Fruit fly (Drosophila melanogaster): ENCODE results near the gene CG13293.
A peak's percentile ranks its signal among the peaks of the same experiment; 100 is the strongest.

Gene CG13293

DNA sequence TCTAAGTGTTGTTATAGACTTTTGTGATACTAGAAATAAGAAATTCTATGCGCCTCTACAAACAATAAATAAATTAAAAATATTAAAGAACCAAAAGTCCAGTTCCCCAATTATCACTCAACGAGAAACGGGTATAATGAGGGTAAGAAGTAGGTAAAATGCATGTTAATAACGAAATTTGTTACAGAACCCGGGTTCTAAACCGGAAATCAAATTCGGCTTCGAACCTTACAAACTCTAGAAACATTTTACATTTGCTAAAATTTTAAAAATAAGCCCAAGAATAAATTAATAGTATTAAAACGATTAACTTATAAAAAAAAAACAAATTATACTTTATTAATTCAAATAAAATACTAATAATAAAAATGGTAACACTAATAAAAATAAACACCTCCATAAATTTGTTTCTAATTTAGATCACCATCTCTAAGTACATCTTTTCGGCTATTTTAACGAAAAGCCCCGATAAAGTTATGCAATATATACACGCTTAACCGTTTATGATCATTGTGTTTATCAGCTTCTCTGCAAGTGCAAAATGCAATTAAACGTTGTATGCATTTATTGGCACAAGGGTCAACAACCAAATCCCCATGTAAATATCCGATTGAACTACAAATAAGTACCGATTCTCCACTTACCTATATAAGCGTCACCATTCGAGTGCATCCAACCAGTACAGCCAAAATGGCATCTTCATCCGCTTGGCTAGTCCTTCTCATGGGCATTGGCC is 11.1 kb upstream of the CG13293 start, which contains the start of gene CG6602 (continued):
- TF ChIP-seq CG15479 (GFP tag; optimal IDR thresholded peaks at IDR 0.05) = no peak
- peak; percentile 60 for TF ChIP-seq Camta (GFP tag; optimal IDR thresholded peaks at IDR 0.05)
- TF ChIP-seq crp (GFP tag; optimal IDR thresholded peaks at IDR 0.05) = peak in 1 of 2 experiments; percentile 13
- peak; percentile 69 for TF ChIP-seq ATbp (GFP tag; optimal IDR thresholded peaks at IDR 0.05)
- peak; percentile 42; the same call in 1 of the 2 replicates for TF ChIP-seq toy (GFP tag; IDR thresholded peaks at IDR 0.05)
- peak; percentile 80 for TF ChIP-seq sob (GFP tag; IDR thresholded peaks at IDR 0.05)
- no peak for TF ChIP-seq ERR (GFP tag; optimal IDR thresholded peaks at IDR 0.05)
- TF ChIP-seq CG4424 (GFP tag; optimal IDR thresholded peaks at IDR 0.05) = peak; percentile 84
- peak; percentile 45 for TF ChIP-seq CG18011 (GFP tag; optimal IDR thresholded peaks at IDR 0.05)
- TF ChIP-seq CG17186 (GFP tag; optimal IDR thresholded peaks at IDR 0.05) = no peak
- peak; percentile 91 for TF ChIP-seq CG7987 (GFP tag; optimal IDR thresholded peaks at IDR 0.05)
- TF ChIP-seq pros (GFP tag; optimal IDR thresholded peaks at IDR 0.05) = no peak
- peak; percentile 58 for TF ChIP-seq CG9932 (GFP tag; IDR thresholded peaks at IDR 0.05)
- no peak for TF ChIP-seq Opbp (GFP tag; IDR thresholded peaks at IDR 0.05; ENCODE audit: partially characterized antibody)
- TF ChIP-seq CG43689 (GFP tag; IDR thresholded peaks at IDR 0.05) = peak; percentile 5; the same call in 1 of the 2 replicates
- TF ChIP-seq Mes4 (GFP tag; optimal IDR thresholded peaks at IDR 0.05) = peak; percentile 17
- TF ChIP-seq Rx (GFP tag; IDR thresholded peaks at IDR 0.05) = peak; percentile 73
- TF ChIP-seq CG7839 (tag; optimal IDR thresholded peaks at IDR 0.05) = peak; percentile 73
- no peak for TF ChIP-seq CG8765 (GFP tag; IDR thresholded peaks at IDR 0.05)
- peak; percentile 61 for TF ChIP-seq dmrt99B (tag; optimal IDR thresholded peaks at IDR 0.05)
- no peak for TF ChIP-seq bab2 (GFP tag; optimal IDR thresholded peaks at IDR 0.05)
- no peak for TF ChIP-seq salm (tag; optimal IDR thresholded peaks at IDR 0.05)
- peak; percentile 62 for TF ChIP-seq CG12071 (GFP tag; optimal IDR thresholded peaks at IDR 0.05)
- no peak for TF ChIP-seq br (optimal IDR thresholded peaks at IDR 0.05)
- TF ChIP-seq CG1602 (GFP tag; optimal IDR thresholded peaks at IDR 0.05) = peak; percentile 38
- TF ChIP-seq Atf-2 (GFP tag; optimal IDR thresholded peaks at IDR 0.05) = no peak
- TF ChIP-seq Ada2b (GFP tag; IDR thresholded peaks at IDR 0.05) = peak; percentile 62; the same call in 1 of the 2 replicates
- TF ChIP-seq cwo (GFP tag; optimal IDR thresholded peaks at IDR 0.05) = no peak
- TF ChIP-seq CG10462 (GFP tag; optimal IDR thresholded peaks at IDR 0.05) = no peak
- peak; percentile 74 for TF ChIP-seq CG6175 (GFP tag; IDR thresholded peaks at IDR 0.05)
- TF ChIP-seq Hr51 (GFP tag; optimal IDR thresholded peaks at IDR 0.05) = peak; percentile 12 to 18
- peak; percentile 94 for TF ChIP-seq ci (GFP tag; IDR thresholded peaks at IDR 0.05)
- peak; percentile 55 for TF ChIP-seq CG8089 (GFP tag; optimal IDR thresholded peaks at IDR 0.05)
- TF ChIP-seq insv (GFP tag; optimal IDR thresholded peaks at IDR 0.05) = peak in 1 of 2 experiments; percentile 28
- TF ChIP-seq Dad (GFP tag; optimal IDR thresholded peaks at IDR 0.05) = peak; percentile 32
- no peak for TF ChIP-seq nau (GFP tag; optimal IDR thresholded peaks at IDR 0.05)
- TF ChIP-seq ash1 (GFP tag; optimal IDR thresholded peaks at IDR 0.05) = peak; percentile 51
- peak; percentile 72 for TF ChIP-seq CG6272 (GFP tag; IDR thresholded peaks at IDR 0.05)
- no peak for TF ChIP-seq HLH4C (GFP tag; IDR thresholded peaks at IDR 0.05; ENCODE audit: partially characterized antibody)
- TF ChIP-seq so (GFP tag; IDR thresholded peaks at IDR 0.05) = 0 out of 3 replicates have a peak, but pooled peaks have one; percentile 9
- TF ChIP-seq mld (GFP tag; IDR thresholded peaks at IDR 0.05; ENCODE audit: partially characterized antibody) = no peak
- TF ChIP-seq CG1233 (GFP tag; optimal IDR thresholded peaks at IDR 0.05) = peak; percentile 70
- TF ChIP-seq CG14014 (GFP tag; IDR thresholded peaks at IDR 0.05) = peak; percentile 67
- peak; percentile 97 for TF ChIP-seq Ets65A (GFP tag)
- TF ChIP-seq CG30020 (tag; optimal IDR thresholded peaks at IDR 0.05) = no peak
- TF ChIP-seq Kr (GFP tag; optimal IDR thresholded peaks at IDR 0.05) = no peak
- peak; percentile 10 for TF ChIP-seq pzg (GFP tag; optimal IDR thresholded peaks at IDR 0.05)
- TF ChIP-seq schlank (tag; optimal IDR thresholded peaks at IDR 0.05) = peak; percentile 49
- TF ChIP-seq CG8281 (tag; optimal IDR thresholded peaks at IDR 0.05) = peak; percentile 23
